Fruit fly (Drosophila melanogaster) whole organism, adult: Measurements from ENCODE around the gene CG9338.

Experiments
- CG11617 ChIP-seq: fragments of 200-800 bp; sonication (Bioruptor generic); optimal IDR thresholded peaks from 2 replicates; lab custom pipeline; 2017; ENCODE audit warnings: mild to moderate bottlenecking, missing biosample characterization, missing genetic modification reagents, missing genetic modification characterization
- CG14711 ChIP-seq: fragments of 200-800 bp; sonication (Bioruptor generic); optimal IDR thresholded peaks from 2 replicates; lab custom pipeline; 2018; ENCODE audit warnings: missing biosample characterization, mild to moderate bottlenecking, missing genetic modification characterization, moderate library complexity
- CG1620 ChIP-seq: fragments of 200-800 bp; sonication (Bioruptor generic); optimal IDR thresholded peaks from 2 replicates; lab custom pipeline; 2016; ENCODE audit warnings: missing biosample characterization, missing genetic modification characterization
- CG33017 ChIP-seq: fragments of 200-800 bp; sonication (Bioruptor generic); optimal IDR thresholded peaks from 2 replicates; lab custom pipeline; 2018; ENCODE audit warnings: missing biosample characterization, mild to moderate bottlenecking, missing genetic modification characterization, moderate library complexity
- CG5204 ChIP-seq: fragments of 200-800 bp; sonication (Bioruptor generic); optimal IDR thresholded peaks from 2 replicates; lab custom pipeline; 2016; ENCODE audit warnings: missing biosample characterization, missing genetic modification characterization
- CG7045 ChIP-seq: fragments of 200-800 bp; sonication (Bioruptor generic); optimal IDR thresholded peaks from 2 replicates; lab custom pipeline; 2017; ENCODE audit warnings: missing biosample characterization, mild to moderate bottlenecking, missing genetic modification characterization
- CG7101 ChIP-seq: fragments of 200-800 bp; sonication (Bioruptor generic); optimal IDR thresholded peaks from 2 replicates; lab custom pipeline; 2018; ENCODE audit warnings: missing biosample characterization, mild to moderate bottlenecking, missing genetic modification characterization, moderate library complexity
- Clk ChIP-seq: fragments of 200-800 bp; sonication (Bioruptor generic); optimal IDR thresholded peaks from 2 replicates; lab custom pipeline; 2017; ENCODE audit warnings: missing biosample characterization, missing genetic modification characterization
- Crg-1 ChIP-seq: fragments of 200-800 bp; sonication (Bioruptor generic); optimal IDR thresholded peaks from 2 replicates; lab custom pipeline; 2016; ENCODE audit warnings: missing biosample characterization, missing genetic modification characterization
- bab1 ChIP-seq: fragments of 200-800 bp; sonication (Bioruptor generic); optimal IDR thresholded peaks from 3 replicates; lab custom pipeline; 2019; ENCODE audit warnings: missing biosample characterization, mild to moderate bottlenecking, missing genetic modification characterization, moderate library complexity
- cnc ChIP-seq, 2 experiments: fragments of >200 bp; optimal IDR thresholded peaks; 2 replicates each; lab custom pipeline; 2017
- kay ChIP-seq: fragments of 200-800 bp; sonication (Bioruptor generic); peaks from one replicate; lab custom pipeline; 2016; ENCODE audit warnings: missing biosample characterization, missing genetic modification characterization, borderline replicate concordance
- tj ChIP-seq: fragments of 200-800 bp; sonication (Bioruptor generic); optimal IDR thresholded peaks from 3 replicates; lab custom pipeline; 2017; ENCODE audit warnings: missing biosample characterization, mild to moderate bottlenecking, missing genetic modification characterization, moderate library complexity

dm6 chr2L:20874514-20874913 is 9.5 kb downstream of the CG9338 start:
- TF ChIP-seq kay (GFP tag; lab: Kevin White, UChicago) (no peak), CG7101 (tag; lab: Kevin White, UChicago) (no peak), CG1620 (GFP tag; lab: Kevin White, UChicago) (no peak), CG14711 (tag; lab: Kevin White, UChicago) (no peak), Crg-1 (GFP tag; lab: Kevin White, UChicago) (no peak), CG11617 (GFP tag; lab: Kevin White, UChicago) (no peak), tj (GFP tag; lab: Kevin White, UChicago) (no peak), CG5204 (no peak), CG7045 (GFP tag; lab: Kevin White, UChicago) (no peak), Clk (GFP tag; lab: Kevin White, UChicago) (no peak), bab1 (GFP tag; lab: Kevin White, UChicago) (no peak), cnc (optimal IDR thresholded peaks at IDR 0.05; lab: Kevin White, UChicago) (no peak), CG33017 (tag; lab: Kevin White, UChicago) (no peak)
